Worm (Caenorhabditis elegans): Measurements from ENCODE around the gene nep-1.

nep-1 gene

DNA sequence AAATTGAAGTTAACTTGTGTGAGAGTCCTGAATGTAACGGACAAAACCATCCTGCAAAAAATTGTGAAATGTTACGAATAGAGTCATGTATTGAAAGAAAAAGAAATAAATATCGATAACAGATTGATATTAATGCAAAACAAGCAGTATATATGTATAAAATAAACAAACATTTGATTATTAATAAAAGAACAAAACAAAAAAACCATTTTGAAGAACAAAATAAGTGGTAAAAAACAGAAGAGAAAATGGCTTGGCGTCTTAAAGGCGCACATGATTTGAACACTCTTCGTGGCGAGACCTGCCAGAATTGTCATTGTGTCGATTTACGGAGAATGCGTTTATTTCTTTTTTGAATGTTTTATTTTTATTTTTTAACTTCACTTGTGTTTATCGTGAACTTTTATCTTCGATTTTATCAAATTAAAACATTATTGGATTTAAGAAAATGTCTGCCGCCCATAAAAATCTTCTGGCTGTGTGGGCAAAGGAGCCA is 4.3 kb downstream of the nep-1 start, which contains the start of the genes rad-23 and rpn-12 (continued):
- TF ChIP-seq lin-39 (tag; optimal IDR thresholded peaks at IDR 0.05): no peak
- peak; percentile 81 for TF ChIP-seq R02D3.7 (tag; optimal IDR thresholded peaks at IDR 0.05)
- TF ChIP-seq lir-3 (tag; optimal IDR thresholded peaks at IDR 0.05): no peak
- peak; percentile 74 for TF ChIP-seq mes-2 (tag; optimal IDR thresholded peaks at IDR 0.05; ENCODE audit: poor library complexity, severe bottlenecking)
- no peak for TF ChIP-seq F44E2.7 (GFP tag; IDR thresholded peaks at IDR 0.05)
- TF ChIP-seq hif-1 (tag; optimal IDR thresholded peaks at IDR 0.05): peak in 1 of 2 experiments; percentile 18
- TF ChIP-seq lin-13 (GFP tag; optimal IDR thresholded peaks at IDR 0.05): peak; percentile 32
- TF ChIP-seq mdl-1 (tag; optimal IDR thresholded peaks at IDR 0.05): peak in 1 of 2 experiments; percentile 27
- TF ChIP-seq skn-1 (tag; optimal IDR thresholded peaks at IDR 0.05): no peak

DNA sequence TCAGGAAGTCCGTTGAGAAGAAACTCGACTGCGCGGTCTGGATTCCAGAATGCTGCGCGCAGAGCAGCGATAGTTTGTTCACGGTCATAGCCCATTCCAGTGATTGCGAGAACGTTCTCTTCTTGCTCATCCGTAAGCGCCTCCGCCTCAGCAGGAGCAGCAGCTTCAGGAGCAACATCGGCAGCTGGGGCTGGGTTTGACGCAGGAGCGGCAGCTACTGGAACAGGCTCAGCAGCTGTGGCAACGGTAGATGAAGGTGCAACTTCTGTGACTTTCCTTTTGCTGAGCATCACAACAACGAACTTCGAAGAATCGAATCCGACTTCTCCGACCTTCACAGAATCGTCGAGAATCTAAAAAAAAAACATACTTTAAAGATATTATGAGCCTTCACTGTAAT is 4.9 kb downstream of the nep-1 start:
- TF ChIP-seq ces-1 (GFP tag; optimal IDR thresholded peaks at IDR 0.05) (no peak), aha-1 (tag) (no peak), nhr-41 (GFP tag; IDR thresholded peaks at IDR 0.05) (no peak), set-16 (GFP tag; IDR thresholded peaks at IDR 0.05) (peak; percentile 87), Y5F2A.4 (GFP tag; optimal IDR thresholded peaks at IDR 0.05) (no peak)

DNA sequence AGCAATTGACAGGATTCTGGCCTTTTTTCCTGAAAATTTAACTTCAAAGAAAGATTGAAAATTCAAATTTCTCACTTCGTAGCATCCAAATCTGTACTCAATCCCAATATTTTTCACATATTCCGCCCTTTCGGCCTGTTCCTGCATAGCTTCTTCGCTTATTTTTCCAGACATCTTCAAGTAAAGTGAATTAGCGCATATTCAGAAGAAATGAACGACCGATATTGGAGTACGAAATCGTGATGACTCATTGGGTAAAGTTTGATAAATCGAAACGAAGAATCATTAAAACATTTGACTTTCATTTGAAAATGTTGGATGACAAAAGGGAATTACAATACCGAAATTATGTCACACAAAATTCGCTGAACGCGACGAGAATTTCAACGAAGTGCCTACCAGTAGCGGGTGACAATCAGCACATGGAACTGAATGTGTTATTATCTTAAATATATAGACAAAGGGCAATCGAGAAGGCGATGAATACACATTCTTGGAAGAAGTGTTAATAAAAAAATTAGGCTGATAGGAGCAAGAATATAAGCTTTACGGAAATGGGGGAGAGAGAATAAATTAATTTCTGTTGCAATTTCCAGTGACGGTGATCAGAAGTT is 5.9 kb downstream of the nep-1 start, which contains the start of gene coa-7:
TSS of gene coa-7 (minus strand) at position 174 of the 614 bp plus-strand sequence.
- TF ChIP-seq ceh-28 (tag; optimal IDR thresholded peaks at IDR 0.05) (no peak), lsy-2 (tag; optimal IDR thresholded peaks at IDR 0.05) (no peak), F49E8.2 (tag; optimal IDR thresholded peaks at IDR 0.05; ENCODE audit: borderline replicate concordance) (peak; percentile 22), ama-1 (optimal IDR thresholded peaks at IDR 0.05) (peak; percentile 78), unc-62 (GFP tag; optimal IDR thresholded peaks at IDR 0.05 in 1 of 2) (peak in 1 of 2 experiments; percentile 72), unc-62 (tag; optimal IDR thresholded peaks at IDR 0.05) (no peak), lin-38 (GFP tag; IDR thresholded peaks at IDR 0.05) (peak; percentile 36; the same call in 1 of the 2 replicates), ctbp-1 (GFP tag; IDR thresholded peaks at IDR 0.05) (peak; percentile 64; the same call in 1 of the 2 replicates), nhr-42 (GFP tag; IDR thresholded peaks at IDR 0.05) (no peak), T26A8.4 (GFP tag; IDR thresholded peaks at IDR 0.05) (0 out of 2 replicates have a peak, but pooled peaks have one; percentile 19), Y48G9A.11 (GFP tag; IDR thresholded peaks at IDR 0.05) (peak; percentile 6; the same call in 1 of the 2 replicates), saeg-2 (GFP tag; IDR thresholded peaks at IDR 0.05) (no peak), zip-2 (tag; optimal IDR thresholded peaks at IDR 0.05) (no peak), pha-4 (GFP tag; IDR thresholded peaks at IDR 0.05) (peak; percentile 37; the same call in 1 of the 2 replicates), pha-4 (tag; optimal IDR thresholded peaks at IDR 0.05) (no peak)

DNA sequence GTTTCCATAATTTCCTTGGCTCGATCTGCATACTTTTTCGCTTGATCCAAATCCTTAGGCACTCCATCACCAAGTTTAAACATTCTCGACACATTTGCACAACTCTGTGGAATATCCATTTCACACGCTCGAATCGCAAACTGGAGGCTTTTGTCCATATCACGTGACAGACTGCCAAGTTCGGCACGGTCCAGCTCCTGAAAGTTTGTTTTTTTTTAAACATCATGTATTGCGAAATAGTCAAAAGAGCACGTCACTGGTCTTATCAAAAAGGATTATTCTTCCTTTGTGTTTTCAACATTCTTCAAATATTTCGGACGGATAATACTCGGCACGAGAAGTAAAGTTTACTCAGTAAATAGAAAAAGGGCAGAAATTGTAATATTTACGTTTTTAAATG is 7.7 kb downstream of the nep-1 start:
- TF ChIP-seq nhr-42 (GFP tag; IDR thresholded peaks at IDR 0.05): no peak
- peak; percentile 41 for TF ChIP-seq hlh-30 (tag; optimal IDR thresholded peaks at IDR 0.05; ENCODE audit: insufficient read depth)
- TF ChIP-seq aha-1 (tag): peak; percentile 81
- no peak for TF ChIP-seq T20F7.1 (GFP tag; optimal IDR thresholded peaks at IDR 0.05)
- TF ChIP-seq lsy-2 (tag; optimal IDR thresholded peaks at IDR 0.05): peak in 1 of 2 experiments; percentile 35
- peak; percentile 40 for TF ChIP-seq dve-1 (tag; optimal IDR thresholded peaks at IDR 0.05; ENCODE audit: insufficient read depth)
- no peak for TF ChIP-seq snpc-1.2 (GFP tag; IDR thresholded peaks at IDR 0.05)
- TF ChIP-seq nhr-25 (tag; optimal IDR thresholded peaks at IDR 0.05; ENCODE audit: borderline replicate concordance, insufficient read depth): no peak
- no peak for TF ChIP-seq tra-1 (GFP tag; IDR thresholded peaks at IDR 0.05)
- TF ChIP-seq nhr-77 (tag; optimal IDR thresholded peaks at IDR 0.05): no peak
